Fruit fly (Drosophila melanogaster) whole organism, embryonic: ENCODE results near the gene Muc14A.

ENCODE experiments used
- Ada2b ChIP-seq: fragments of 200-800 bp; sonication (Bioruptor generic); IDR thresholded peaks from 2 replicates; pipeline ENCODE4 v1.3.6; 2022; ENCODE audit warnings: missing biosample characterization, missing genetic modification characterization
- Antp ChIP-seq: fragments of 200-800 bp; sonication (Bioruptor generic); optimal IDR thresholded peaks from 3 replicates; lab custom pipeline; 2016; ENCODE audit warnings: missing biosample characterization, missing genetic modification characterization
- BEAF-32 ChIP-seq: fragments of 200-800 bp; sonication (Bioruptor generic); optimal IDR thresholded peaks from 3 replicates; lab custom pipeline; 2017; ENCODE audit warnings: missing biosample characterization, missing genetic modification characterization, mild to moderate bottlenecking, moderate library complexity, missing genetic modification reagents
- CG10209 ChIP-seq: fragments of 200-800 bp; sonication (Bioruptor generic); optimal IDR thresholded peaks from 3 replicates; lab custom pipeline; 2017; ENCODE audit warnings: missing biosample characterization, mild to moderate bottlenecking, missing genetic modification characterization, missing genetic modification reagents
- CG11504 ChIP-seq: fragments of 200-800 bp; sonication (Bioruptor generic); optimal IDR thresholded peaks from 3 replicates; lab custom pipeline; 2019; ENCODE audit warnings: missing biosample characterization, mild to moderate bottlenecking, missing genetic modification characterization, moderate library complexity
- CG11695 ChIP-seq: fragments of 200-800 bp; sonication (Bioruptor generic); IDR thresholded peaks from 3 replicates; pipeline ENCODE4 v1.3.6; 2022; ENCODE audit warnings: missing biosample characterization, missing genetic modification characterization
- CG12155 ChIP-seq: fragments of 200-800 bp; sonication (Bioruptor generic); optimal IDR thresholded peaks from 3 replicates; lab custom pipeline; 2016; ENCODE audit warnings: missing biosample characterization, missing genetic modification characterization
- CG12659 ChIP-seq: fragments of 200-800 bp; sonication (Bioruptor generic); optimal IDR thresholded peaks from 3 replicates; lab custom pipeline; 2017; ENCODE audit warnings: mild to moderate bottlenecking, missing biosample characterization, missing genetic modification reagents, missing genetic modification characterization
- CG13894 ChIP-seq: fragments of 200-800 bp; sonication (Bioruptor generic); optimal IDR thresholded peaks from 3 replicates; lab custom pipeline; 2018; ENCODE audit warnings: missing biosample characterization, mild to moderate bottlenecking, missing genetic modification characterization, moderate library complexity
- CG15269 ChIP-seq: fragments of 200-800 bp; sonication (Bioruptor generic); optimal IDR thresholded peaks from 2 replicates; lab custom pipeline; 2018; ENCODE audit warnings: missing biosample characterization, mild to moderate bottlenecking, missing genetic modification characterization, moderate library complexity
- CG18619 ChIP-seq: fragments of 200-800 bp; sonication (Bioruptor generic); optimal IDR thresholded peaks from 3 replicates; lab custom pipeline; 2017; ENCODE audit warnings: missing biosample characterization, mild to moderate bottlenecking, missing genetic modification characterization
- CG3407 ChIP-seq: fragments of 200-800 bp; sonication (Bioruptor generic); optimal IDR thresholded peaks from 2 replicates; lab custom pipeline; 2018; ENCODE audit warnings: missing biosample characterization, mild to moderate bottlenecking, missing genetic modification characterization
- CG34224 ChIP-seq: fragments of 200-800 bp; sonication (Bioruptor generic); IDR thresholded peaks from 3 replicates; pipeline ENCODE4 v1.3.6; 2022; ENCODE audit warnings: missing biosample characterization, missing genetic modification characterization; ENCODE audit not compliant: partially characterized antibody
- CG7556 ChIP-seq: fragments of 200-800 bp; sonication (Bioruptor generic); optimal IDR thresholded peaks from 2 replicates; lab custom pipeline; 2017; ENCODE audit warnings: missing biosample characterization, mild to moderate bottlenecking, missing genetic modification characterization
- CG7987 ChIP-seq: fragments of 200-800 bp; sonication (Bioruptor generic); optimal IDR thresholded peaks from 2 replicates; lab custom pipeline; 2018; ENCODE audit warnings: missing biosample characterization, mild to moderate bottlenecking, missing genetic modification characterization, moderate library complexity
- CG8281 ChIP-seq: fragments of 200-800 bp; sonication (Bioruptor generic); optimal IDR thresholded peaks from 2 replicates; lab custom pipeline; 2018; ENCODE audit warnings: missing biosample characterization, mild to moderate bottlenecking, missing genetic modification characterization, moderate library complexity
- D19A ChIP-seq: fragments of 200-800 bp; optimal IDR thresholded peaks from 3 replicates; lab custom pipeline; 2019; ENCODE audit warnings: missing biosample characterization, mild to moderate bottlenecking, missing genetic modification characterization, moderate library complexity
- D19B ChIP-seq: fragments of 200-800 bp; sonication (Bioruptor generic); optimal IDR thresholded peaks from 2 replicates; lab custom pipeline; 2017; ENCODE audit warnings: missing biosample characterization, mild to moderate bottlenecking, missing genetic modification characterization
- Fer1 ChIP-seq: fragments of 200-800 bp; sonication (Bioruptor generic); optimal IDR thresholded peaks from 2 replicates; lab custom pipeline; 2017; ENCODE audit warnings: missing biosample characterization, mild to moderate bottlenecking, missing genetic modification characterization
- GATAe ChIP-seq: fragments of 200-800 bp; sonication (Bioruptor generic); conservative IDR thresholded peaks from 2 replicates; pipeline ENCODE4 v1.3.6; 2022; ENCODE audit warnings: missing biosample characterization, missing genetic modification characterization
- Lpt ChIP-seq: fragments of >200 bp; optimal IDR thresholded peaks from 2 replicates; lab custom pipeline; 2018; ENCODE audit warnings: missing biosample characterization, missing genetic modification characterization
- Med ChIP-seq: fragments of 200-800 bp; sonication (Bioruptor generic); peaks from one replicate; lab custom pipeline; 2016; ENCODE audit warnings: missing biosample characterization, missing genetic modification characterization, mild to moderate bottlenecking, inconsistent platforms, moderate library complexity
- Mrtf ChIP-seq: fragments of 200-800 bp; sonication (Bioruptor generic); IDR thresholded peaks from 3 replicates; pipeline ENCODE4 v1.3.6; 2022; ENCODE audit warnings: missing biosample characterization, missing genetic modification characterization
- Myb ChIP-seq: fragments of 200-800 bp; sonication (Bioruptor generic); optimal IDR thresholded peaks from 2 replicates; lab custom pipeline; 2016; ENCODE audit warnings: missing biosample characterization, missing genetic modification characterization
- Nf-YC ChIP-seq: fragments of 200-800 bp; optimal IDR thresholded peaks from 3 replicates; lab custom pipeline; 2019; ENCODE audit warnings: missing biosample characterization, mild to moderate bottlenecking, missing genetic modification characterization, moderate library complexity
- Side ChIP-seq: fragments of 200-800 bp; sonication (Bioruptor generic); optimal IDR thresholded peaks from 2 replicates; lab custom pipeline; 2016; ENCODE audit warnings: missing biosample characterization, missing genetic modification characterization
- Xbp1 ChIP-seq: fragments of 200-800 bp; sonication (Bioruptor generic); optimal IDR thresholded peaks from 3 replicates; lab custom pipeline; 2016; ENCODE audit warnings: missing biosample characterization, mild to moderate bottlenecking, missing genetic modification characterization
- Xrp1 ChIP-seq: fragments of 200-800 bp; sonication (Bioruptor generic); IDR thresholded peaks from 2 replicates; pipeline ENCODE4 v1.3.6; 2022; ENCODE audit warnings: missing biosample characterization, missing genetic modification characterization
- al ChIP-seq: fragments of 200-800 bp; sonication (Bioruptor generic); IDR thresholded peaks from 2 replicates; pipeline ENCODE4 v1.3.6; 2022; ENCODE audit warnings: missing biosample characterization, missing genetic modification characterization
- az2 ChIP-seq: fragments of 200-800 bp; sonication (Bioruptor generic); optimal IDR thresholded peaks from 3 replicates; lab custom pipeline; 2016; ENCODE audit warnings: missing biosample characterization, missing genetic modification characterization
- bcd ChIP-seq: fragments of 200-800 bp; sonication (Bioruptor generic); optimal IDR thresholded peaks from 2 replicates; lab custom pipeline; 2017; ENCODE audit warnings: missing biosample characterization, mild to moderate bottlenecking, missing genetic modification characterization
- cas ChIP-seq: fragments of 200-800 bp; sonication (Bioruptor generic); IDR thresholded peaks from 2 replicates; pipeline ENCODE4 v1.3.6; 2022; ENCODE audit warnings: missing biosample characterization, missing genetic modification characterization
- caup ChIP-seq: fragments of 200-800 bp; sonication (Bioruptor generic); optimal IDR thresholded peaks from 3 replicates; lab custom pipeline; 2017; ENCODE audit warnings: missing biosample characterization, mild to moderate bottlenecking, missing genetic modification characterization, moderate library complexity; ENCODE audit not compliant: severe bottlenecking
- cwo ChIP-seq: fragments of 200-800 bp; sonication (Bioruptor generic); optimal IDR thresholded peaks from 3 replicates; lab custom pipeline; 2017; ENCODE audit warnings: missing biosample characterization, missing genetic modification characterization, mild to moderate bottlenecking, moderate library complexity, missing genetic modification reagents
- esg ChIP-seq: fragments of 200-800 bp; sonication (Bioruptor generic); conservative IDR thresholded peaks from 2 replicates; pipeline ENCODE4 v1.3.6; 2022; ENCODE audit warnings: missing biosample characterization, missing genetic modification characterization
- gcm2 ChIP-seq: fragments of 200-800 bp; sonication (Bioruptor generic); optimal IDR thresholded peaks from 2 replicates; lab custom pipeline; 2016; ENCODE audit warnings: missing biosample characterization, missing genetic modification characterization
- gem ChIP-seq: fragments of 200-800 bp; sonication (Bioruptor generic); optimal IDR thresholded peaks from 2 replicates; lab custom pipeline; 2019; ENCODE audit warnings: missing biosample characterization, mild to moderate bottlenecking, missing genetic modification characterization, moderate library complexity
- jumu ChIP-seq: fragments of 200-800 bp; sonication (Bioruptor generic); optimal IDR thresholded peaks from 3 replicates; lab custom pipeline; 2016; ENCODE audit warnings: missing biosample characterization, missing genetic modification characterization
- luna ChIP-seq: fragments of 200-800 bp; sonication (Bioruptor generic); optimal IDR thresholded peaks from 2 replicates; lab custom pipeline; 2016; ENCODE audit warnings: missing biosample characterization, missing genetic modification characterization
- mam ChIP-seq: fragments of 200-800 bp; sonication (Bioruptor generic); optimal IDR thresholded peaks from 3 replicates; lab custom pipeline; 2016; ENCODE audit warnings: missing biosample characterization, missing genetic modification characterization
- mirr ChIP-seq: fragments of 200-800 bp; sonication (Bioruptor generic); optimal IDR thresholded peaks from 3 replicates; lab custom pipeline; 2018; ENCODE audit warnings: missing biosample characterization, mild to moderate bottlenecking, missing genetic modification characterization
- onecut ChIP-seq: fragments of 200-800 bp; sonication (Bioruptor generic); IDR thresholded peaks from 2 replicates; pipeline ENCODE4 v1.3.6; 2022; ENCODE audit warnings: missing biosample characterization, missing genetic modification characterization
- pum ChIP-seq: fragments of 200-800 bp; sonication (Bioruptor generic); optimal IDR thresholded peaks from 2 replicates; lab custom pipeline; 2016; ENCODE audit warnings: missing biosample characterization, missing genetic modification characterization
- schlank ChIP-seq: fragments of 200-800 bp; sonication (Bioruptor generic); optimal IDR thresholded peaks from 2 replicates; lab custom pipeline; 2018; ENCODE audit warnings: missing biosample characterization, mild to moderate bottlenecking, missing genetic modification characterization
- sens ChIP-seq: fragments of 200-800 bp; sonication (Bioruptor generic); peaks from one replicate; lab custom pipeline; 2016; ENCODE audit warnings: missing biosample characterization, missing genetic modification characterization
- sim ChIP-seq: fragments of 200-800 bp; sonication (Bioruptor generic); IDR thresholded peaks from 2 replicates; pipeline ENCODE4 v1.3.6; 2022; ENCODE audit warnings: missing biosample characterization, missing genetic modification characterization
- sisA ChIP-seq: fragments of 200-800 bp; sonication (Bioruptor generic); IDR thresholded peaks from 2 replicates; pipeline ENCODE4 v1.3.6; 2022; ENCODE audit warnings: missing biosample characterization, missing genetic modification characterization
- tup ChIP-seq: fragments of 200-800 bp; sonication (Bioruptor generic); optimal IDR thresholded peaks from 2 replicates; lab custom pipeline; 2016; ENCODE audit warnings: missing biosample characterization, mild to moderate bottlenecking, missing genetic modification characterization, moderate library complexity
- unpg ChIP-seq: fragments of 200-800 bp; sonication (Bioruptor generic); optimal IDR thresholded peaks from 3 replicates; lab custom pipeline; 2018; ENCODE audit warnings: missing biosample characterization, mild to moderate bottlenecking, missing genetic modification characterization, moderate library complexity

Gene Muc14A

DNA sequence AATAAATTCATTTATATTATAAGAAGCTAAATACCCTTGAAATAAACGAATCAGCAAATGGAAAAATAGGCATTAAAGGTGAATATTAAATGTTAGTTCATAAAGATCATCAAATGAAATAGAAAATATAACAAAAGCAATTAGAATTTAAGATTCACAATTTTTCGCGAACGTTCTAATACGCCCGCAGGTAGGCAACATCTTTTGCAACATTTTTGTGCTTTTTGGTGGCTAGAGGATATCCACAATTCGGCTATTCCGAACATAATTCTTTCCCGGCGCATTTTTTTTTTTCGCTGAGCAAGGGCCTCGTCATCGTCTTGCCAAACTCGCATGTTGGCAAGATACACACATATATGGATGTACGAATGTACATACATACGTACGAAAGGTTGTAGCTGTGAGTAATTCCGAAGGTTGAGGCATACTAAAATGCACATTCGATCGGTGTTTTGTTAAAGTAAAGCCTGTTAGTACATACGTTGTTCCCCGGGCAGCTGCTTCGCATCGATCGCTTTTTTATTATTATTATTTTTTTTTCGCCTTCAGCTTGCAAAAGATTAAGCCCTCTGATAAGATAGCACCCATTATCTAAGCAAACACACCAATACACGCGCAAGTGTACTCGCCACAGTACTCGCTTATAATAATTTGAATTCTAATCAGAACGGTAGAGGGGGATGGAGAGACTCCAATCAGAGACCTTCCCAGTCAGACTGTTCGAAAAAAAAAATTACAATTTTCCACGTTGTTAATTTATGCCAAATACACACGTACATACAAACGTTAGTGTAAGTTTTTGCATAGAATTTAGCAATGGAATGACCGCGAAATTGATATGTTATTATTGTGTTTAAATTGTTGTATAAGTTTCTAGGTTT, 93.7 kb downstream of the Muc14A start (continued):
- TF ChIP-seq CG15269 (tag; lab: Kevin White, UChicago): peak; percentile 36
- TF ChIP-seq CG8281 (tag; lab: Kevin White, UChicago): no peak
- TF ChIP-seq gem (tag; lab: Kevin White, UChicago): peak; percentile 47
- TF ChIP-seq GATAe: peak; percentile 24; the same call in 1 of the 2 replicates
- TF ChIP-seq mirr (GFP tag; lab: Kevin White, UChicago): peak; percentile 25
- peak; percentile 26 for TF ChIP-seq gcm2 (GFP tag; lab: Kevin White, UChicago)
- no peak for TF ChIP-seq pum (GFP tag; lab: Kevin White, UChicago)
- no peak for TF ChIP-seq CG7987 (GFP tag; lab: Kevin White, UChicago)
- TF ChIP-seq CG12659 (GFP tag; lab: Kevin White, UChicago): peak; percentile 6
- no peak for TF ChIP-seq Fer1 (GFP tag; lab: Kevin White, UChicago)
- TF ChIP-seq CG13894 (tag; lab: Kevin White, UChicago): no peak
- TF ChIP-seq Nf-YC (tag; lab: Kevin White, UChicago): no peak
- peak; percentile 11 for TF ChIP-seq CG18619 (GFP tag; lab: Kevin White, UChicago)
- TF ChIP-seq onecut (GFP tag; lab: Robert Waterston, UW): no peak
- TF ChIP-seq unpg: peak; percentile 16
- TF ChIP-seq Lpt (GFP tag; lab: Kevin White, UChicago): no peak
- TF ChIP-seq CG10209: no peak
- peak; percentile 86 for TF ChIP-seq Med
- TF ChIP-seq jumu (GFP tag; lab: Kevin White, UChicago): no peak
- peak; percentile 21 for TF ChIP-seq Xbp1 (GFP tag; lab: Kevin White, UChicago)
- peak; percentile 23 for TF ChIP-seq CG7556 (GFP tag; lab: Kevin White, UChicago)
- TF ChIP-seq Side (GFP tag; lab: Kevin White, UChicago): peak; percentile 1
- peak; percentile 69 for TF ChIP-seq D19B (GFP tag; lab: Kevin White, UChicago)
- TF ChIP-seq sim (GFP tag; lab: Robert Waterston, UW): no peak
- TF ChIP-seq Ada2b (GFP tag; lab: Robert Waterston, UW): 0 out of 2 replicates have a peak, but pooled peaks have one; percentile 7
- 0 out of 2 replicates have a peak, but pooled peaks have one; percentile 19 for TF ChIP-seq esg (GFP tag; lab: Robert Waterston, UW)
- no peak for TF ChIP-seq Xrp1 (GFP tag; lab: Robert Waterston, UW)
- no peak for TF ChIP-seq tup (GFP tag; lab: Kevin White, UChicago)
- no peak for TF ChIP-seq Myb (GFP tag; lab: Kevin White, UChicago)
- no peak for TF ChIP-seq sens (GFP tag; lab: Kevin White, UChicago)
- TF ChIP-seq CG3407 (GFP tag; lab: Kevin White, UChicago): no peak
- TF ChIP-seq mam (GFP tag; lab: Kevin White, UChicago): peak; percentile 58
- no peak for TF ChIP-seq BEAF-32 (GFP tag; lab: Kevin White, UChicago)
- TF ChIP-seq az2: no peak
- TF ChIP-seq CG34224 (GFP tag; lab: Robert Waterston, UW): no peak
- TF ChIP-seq al (GFP tag; lab: Robert Waterston, UW): peak; percentile 21; the same call in 1 of the 2 replicates
- TF ChIP-seq sisA (GFP tag; lab: Robert Waterston, UW): no peak
- no peak for TF ChIP-seq Mrtf (GFP tag; lab: Robert Waterston, UW)
- TF ChIP-seq bcd: peak; percentile 28
- TF ChIP-seq CG12155 (GFP tag; lab: Kevin White, UChicago): peak; percentile 24
- TF ChIP-seq CG11504 (tag; lab: Kevin White, UChicago): peak; percentile 52
- TF ChIP-seq CG11695: 0 out of 3 replicates have a peak, but pooled peaks have one; percentile 17
- TF ChIP-seq luna: no peak
- TF ChIP-seq cwo (GFP tag; lab: Kevin White, UChicago): peak; percentile 23
- TF ChIP-seq D19A (tag; lab: Kevin White, UChicago): peak; percentile 76
- peak; percentile 25 for TF ChIP-seq Antp (GFP tag; lab: Kevin White, UChicago)
- TF ChIP-seq schlank (tag; lab: Kevin White, UChicago): peak; percentile 14
- no peak for TF ChIP-seq cas
- peak; percentile 2 for TF ChIP-seq caup (GFP tag; lab: Kevin White, UChicago)
